Fruit fly (Drosophila melanogaster) whole organism, embryonic: ENCODE measurements around the gene CG7079.

ENCODE experiments used
- Blimp-1 ChIP-seq: fragments of 200-800 bp; sonication (Bioruptor generic); optimal IDR thresholded peaks from 3 replicates; lab custom pipeline; 2018; ENCODE audit warnings: missing biosample characterization, missing genetic modification characterization, mild to moderate bottlenecking, moderate library complexity, missing genetic modification reagents
- CG10267 ChIP-seq: fragments of 200-800 bp; sonication (Bioruptor generic); optimal IDR thresholded peaks from 2 replicates; lab custom pipeline; 2018; ENCODE audit warnings: missing biosample characterization, mild to moderate bottlenecking, missing genetic modification characterization, moderate library complexity
- CG11456 ChIP-seq: fragments of 200-800 bp; sonication (Bioruptor generic); IDR thresholded peaks from 3 replicates; pipeline ENCODE4 v1.3.6; 2022; ENCODE audit warnings: missing biosample characterization, missing genetic modification characterization
- CG12104 ChIP-seq: fragments of 200-800 bp; sonication (Bioruptor generic); optimal IDR thresholded peaks from 3 replicates; lab custom pipeline; 2016; ENCODE audit warnings: missing biosample characterization, missing genetic modification characterization
- CG12155 ChIP-seq: fragments of 200-800 bp; sonication (Bioruptor generic); optimal IDR thresholded peaks from 3 replicates; lab custom pipeline; 2016; ENCODE audit warnings: missing biosample characterization, missing genetic modification characterization
- CG12219 ChIP-seq: fragments of 200-800 bp; sonication (Bioruptor generic); optimal IDR thresholded peaks from 3 replicates; lab custom pipeline; 2018; ENCODE audit warnings: missing biosample characterization, mild to moderate bottlenecking, missing genetic modification characterization
- CG16815 ChIP-seq: fragments of 200-800 bp; sonication (Bioruptor generic); optimal IDR thresholded peaks from 3 replicates; lab custom pipeline; 2017; ENCODE audit warnings: missing biosample characterization, mild to moderate bottlenecking, missing genetic modification characterization
- CG18011 ChIP-seq: fragments of 200-800 bp; sonication (Bioruptor generic); optimal IDR thresholded peaks from 2 replicates; lab custom pipeline; 2017; ENCODE audit warnings: missing biosample characterization, missing genetic modification characterization, mild to moderate bottlenecking, moderate library complexity, missing genotype
- CG2120 ChIP-seq: fragments of 200-800 bp; sonication (Bioruptor generic); optimal IDR thresholded peaks from 3 replicates; lab custom pipeline; 2016; ENCODE audit warnings: missing biosample characterization, missing genetic modification characterization
- CG2202 ChIP-seq: fragments of 200-800 bp; sonication (Bioruptor generic); optimal IDR thresholded peaks from 2 replicates; lab custom pipeline; 2018; ENCODE audit warnings: missing biosample characterization, mild to moderate bottlenecking, missing genetic modification characterization
- CG30403 ChIP-seq: fragments of 200-800 bp; sonication (Bioruptor generic); optimal IDR thresholded peaks from 3 replicates; lab custom pipeline; 2016; ENCODE audit warnings: missing biosample characterization, missing genetic modification characterization
- CG31224 ChIP-seq: fragments of 200-800 bp; sonication (Bioruptor generic); IDR thresholded peaks from 2 replicates; pipeline ENCODE4 v1.3.6; 2022; ENCODE audit warnings: missing biosample characterization, missing genetic modification characterization
- CG33213 ChIP-seq: fragments of 200-800 bp; sonication (Bioruptor generic); optimal IDR thresholded peaks from 3 replicates; lab custom pipeline; 2016; ENCODE audit warnings: missing biosample characterization, missing genetic modification characterization
- CG3726 ChIP-seq: fragments of 200-800 bp; sonication (Bioruptor generic); IDR thresholded peaks from 3 replicates; pipeline ENCODE4, ENCODE4 v1.3.6; 2022; ENCODE audit warnings: missing biosample characterization, missing genetic modification characterization
- CG4707 ChIP-seq: fragments of 200-800 bp; sonication (Bioruptor generic); optimal IDR thresholded peaks from 2 replicates; lab custom pipeline; 2018; ENCODE audit warnings: missing biosample characterization, mild to moderate bottlenecking, missing genetic modification characterization, moderate library complexity
- CG8281 ChIP-seq: fragments of 200-800 bp; sonication (Bioruptor generic); optimal IDR thresholded peaks from 2 replicates; lab custom pipeline; 2018; ENCODE audit warnings: missing biosample characterization, mild to moderate bottlenecking, missing genetic modification characterization, moderate library complexity
- CG9609 ChIP-seq: fragments of 200-800 bp; sonication (Bioruptor generic); optimal IDR thresholded peaks from 3 replicates; lab custom pipeline; 2016; ENCODE audit warnings: missing biosample characterization, missing genetic modification characterization
- D ChIP-seq, 2 experiments: fragments of 200-800 bp in 1 of 2; fragments of >200 bp in 1 of 2; sonication (Bioruptor generic) in 1 of 2; optimal IDR thresholded peaks; 2 replicates in 1 of 2; 3 replicates in 1 of 2; lab custom pipeline; 2017; ENCODE audit warnings: mild to moderate bottlenecking in 1 of 2, missing biosample characterization in 1 of 2, missing genetic modification characterization in 1 of 2, missing genetic modification reagents in 1 of 2
- Dip2 ChIP-seq: fragments of 200-800 bp; sonication (Bioruptor generic); IDR thresholded peaks from 2 replicates; pipeline ENCODE4 v1.3.6; 2022; ENCODE audit warnings: missing biosample characterization, missing genetic modification characterization
- Elba2 ChIP-seq: fragments of 200-800 bp; sonication (Bioruptor generic); optimal IDR thresholded peaks from 3 replicates; lab custom pipeline; 2016; ENCODE audit warnings: missing biosample characterization, missing genetic modification characterization
- GATAe ChIP-seq: fragments of 200-800 bp; sonication (Bioruptor generic); conservative IDR thresholded peaks from 2 replicates; pipeline ENCODE4 v1.3.6; 2022; ENCODE audit warnings: missing biosample characterization, missing genetic modification characterization
- HHEX ChIP-seq: fragments of 200-800 bp; sonication (Bioruptor generic); optimal IDR thresholded peaks from 3 replicates; lab custom pipeline; 2017; ENCODE audit warnings: missing biosample characterization, mild to moderate bottlenecking, missing genetic modification characterization, missing genetic modification reagents
- Hmr ChIP-seq: fragments of 200-800 bp; sonication (Bioruptor generic); optimal IDR thresholded peaks from 3 replicates; lab custom pipeline; 2017; ENCODE audit warnings: mild to moderate bottlenecking, missing biosample characterization, missing genetic modification reagents, missing genetic modification characterization
- Lim3 ChIP-seq: fragments of 200-800 bp; sonication (Bioruptor generic); IDR thresholded peaks from 2 replicates; pipeline ENCODE4 v1.3.6; 2022; ENCODE audit warnings: missing biosample characterization, missing genetic modification characterization
- Nf-YA ChIP-seq: fragments of 200-800 bp; sonication (Bioruptor generic); IDR thresholded peaks from 2 replicates; pipeline ENCODE4 v1.3.6; 2022; ENCODE audit warnings: missing biosample characterization, missing genetic modification characterization
- Optix ChIP-seq: fragments of 200-800 bp; sonication (Bioruptor generic); IDR thresholded peaks from 3 replicates; pipeline ENCODE4 v1.3.6; 2022; ENCODE audit warnings: missing biosample characterization, missing genetic modification characterization
- YL-1 ChIP-seq: fragments of 200-800 bp; sonication (Bioruptor generic); optimal IDR thresholded peaks from 3 replicates; lab custom pipeline; 2017; ENCODE audit warnings: missing biosample characterization, mild to moderate bottlenecking, missing genetic modification characterization
- aop ChIP-seq: fragments of 200-800 bp; sonication (Bioruptor generic); IDR thresholded peaks from 2 replicates; pipeline ENCODE4 v1.3.6; 2022; ENCODE audit warnings: missing biosample characterization, missing genetic modification characterization
- bcd ChIP-seq: fragments of 200-800 bp; sonication (Bioruptor generic); optimal IDR thresholded peaks from 2 replicates; lab custom pipeline; 2017; ENCODE audit warnings: missing biosample characterization, mild to moderate bottlenecking, missing genetic modification characterization
- cas ChIP-seq: fragments of 200-800 bp; sonication (Bioruptor generic); IDR thresholded peaks from 2 replicates; pipeline ENCODE4 v1.3.6; 2022; ENCODE audit warnings: missing biosample characterization, missing genetic modification characterization
- chif ChIP-seq, 2 experiments: fragments of 200-800 bp; sonication (Bioruptor generic); optimal IDR thresholded peaks; 3 replicates each; lab custom pipeline; 2016; ENCODE audit warnings: missing biosample characterization in 2 of 2, missing genetic modification characterization in 2 of 2
- dimm ChIP-seq: fragments of 200-800 bp; sonication (Bioruptor generic); IDR thresholded peaks from 2 replicates; pipeline ENCODE4 v1.3.6; 2022; ENCODE audit warnings: missing biosample characterization, missing genetic modification characterization
- disco-r ChIP-seq: fragments of 200-800 bp; sonication (Bioruptor generic); optimal IDR thresholded peaks from 2 replicates; lab custom pipeline; 2016; ENCODE audit warnings: missing biosample characterization, missing genetic modification characterization
- esg ChIP-seq: fragments of 200-800 bp; sonication (Bioruptor generic); conservative IDR thresholded peaks from 2 replicates; pipeline ENCODE4 v1.3.6; 2022; ENCODE audit warnings: missing biosample characterization, missing genetic modification characterization
- gce ChIP-seq: fragments of 200-800 bp; sonication (Bioruptor generic); IDR thresholded peaks from 3 replicates; pipeline ENCODE4 v1.3.6; 2022; ENCODE audit warnings: missing biosample characterization, missing genetic modification characterization
- gro ChIP-seq: fragments of 200-800 bp; sonication (Bioruptor generic); optimal IDR thresholded peaks from 2 replicates; lab custom pipeline; 2016; ENCODE audit warnings: missing biosample characterization, missing genetic modification characterization
- inv ChIP-seq: fragments of 200-800 bp; sonication (Bioruptor generic); IDR thresholded peaks from 2 replicates; pipeline ENCODE4 v1.3.6; 2022; ENCODE audit warnings: missing biosample characterization, missing genetic modification characterization; ENCODE audit not compliant: partially characterized antibody
- kah ChIP-seq: fragments of 200-800 bp; sonication (Bioruptor generic); optimal IDR thresholded peaks from 2 replicates; lab custom pipeline; 2018; ENCODE audit warnings: missing biosample characterization, mild to moderate bottlenecking, missing genetic modification characterization
- lola ChIP-seq, 3 experiments: fragments of >200 bp in 2 of 3; fragments of 200-800 bp in 1 of 3; sonication (Bioruptor generic) in 1 of 3; optimal IDR thresholded peaks; 2 replicates each; lab custom pipeline; 2017 to 2019; ENCODE audit warnings: missing biosample characterization in 3 of 3, missing genetic modification characterization in 3 of 3, mild to moderate bottlenecking in 1 of 3, moderate library complexity in 1 of 3
- mam ChIP-seq: fragments of 200-800 bp; sonication (Bioruptor generic); optimal IDR thresholded peaks from 3 replicates; lab custom pipeline; 2016; ENCODE audit warnings: missing biosample characterization, missing genetic modification characterization
- nerfin-2 ChIP-seq: fragments of 200-800 bp; sonication (Bioruptor generic); IDR thresholded peaks from 2 replicates; pipeline ENCODE4 v1.3.6; 2022; ENCODE audit warnings: missing biosample characterization, missing genetic modification characterization; ENCODE audit not compliant: partially characterized antibody
- run ChIP-seq: fragments of 200-800 bp; sonication (Bioruptor generic); optimal IDR thresholded peaks from 3 replicates; lab custom pipeline; 2018; ENCODE audit warnings: missing biosample characterization, mild to moderate bottlenecking, missing genetic modification characterization
- sr ChIP-seq: fragments of 200-800 bp; sonication (Bioruptor generic); IDR thresholded peaks from 3 replicates; pipeline ENCODE4 v1.3.6; 2022; ENCODE audit warnings: missing biosample characterization, missing genetic modification characterization
- sug ChIP-seq: fragments of 200-800 bp; optimal IDR thresholded peaks from 2 replicates; lab custom pipeline; 2019; ENCODE audit warnings: missing biosample characterization, mild to moderate bottlenecking, missing genetic modification characterization, moderate library complexity
- tap ChIP-seq: fragments of 200-800 bp; optimal IDR thresholded peaks from 3 replicates; lab custom pipeline; 2019; ENCODE audit warnings: missing biosample characterization, mild to moderate bottlenecking, missing genetic modification characterization, moderate library complexity
- tio ChIP-seq: fragments of 200-800 bp; sonication (Bioruptor generic); optimal IDR thresholded peaks from 2 replicates; lab custom pipeline; 2017; ENCODE audit warnings: missing biosample characterization, missing genetic modification characterization, inconsistent platforms
- tll ChIP-seq, 2 experiments: fragments of 200-800 bp in 1 of 2; fragments of >200 bp in 1 of 2; sonication (Bioruptor generic) in 1 of 2; optimal IDR thresholded peaks; 2 replicates each; lab custom pipeline; 2017 to 2019; ENCODE audit warnings: missing biosample characterization in 2 of 2, missing genetic modification characterization in 2 of 2, mild to moderate bottlenecking in 1 of 2, moderate library complexity in 1 of 2
- yki ChIP-seq: fragments of >200 bp; optimal IDR thresholded peaks from 3 replicates; lab custom pipeline; 2018
- zfh2 ChIP-seq: fragments of 200-800 bp; sonication (Bioruptor generic); optimal IDR thresholded peaks from 2 replicates; lab custom pipeline; 2016; ENCODE audit warnings: missing biosample characterization, missing genetic modification characterization

CG7079 gene

dm6 chr3R:21017464-21018080, 31.1 kb downstream of the CG7079 start, which contains the start of gene Rlip (continued):
- no peak for TF ChIP-seq dimm (GFP tag; lab: Robert Waterston, UW)
- peak; percentile 85 for TF ChIP-seq CG11456 (GFP tag; lab: Robert Waterston, UW)
- TF ChIP-seq gro, result peak; percentile 64
- peak; percentile 38; the same call in 1 of the 3 replicates for TF ChIP-seq sr (GFP tag; lab: Robert Waterston, UW)
- peak; percentile 55 for TF ChIP-seq Hmr
- TF ChIP-seq CG12219 (GFP tag; lab: Kevin White, UChicago), result no peak
- no peak for TF ChIP-seq gce
- peak; percentile 55 for TF ChIP-seq CG9609 (GFP tag; lab: Kevin White, UChicago)
- no peak for TF ChIP-seq CG12104 (GFP tag; lab: Kevin White, UChicago)
- TF ChIP-seq Lim3 (GFP tag; lab: Robert Waterston, UW), result no peak
- TF ChIP-seq tll (GFP tag; optimal IDR thresholded peaks at IDR 0.05; lab: Kevin White, UChicago), result no peak
- no peak for TF ChIP-seq CG16815
- peak; percentile 96 for TF ChIP-seq CG10267 (tag; lab: Kevin White, UChicago)
- no peak for TF ChIP-seq GATAe (GFP tag; lab: Robert Waterston, UW)
- TF ChIP-seq CG2202 (tag; lab: Kevin White, UChicago), result no peak
- no peak for TF ChIP-seq D (optimal IDR thresholded peaks at IDR 0.05; lab: Kevin White, UChicago)
- TF ChIP-seq D (GFP tag; optimal IDR thresholded peaks at IDR 0.05; lab: Kevin White, UChicago), result no peak
- TF ChIP-seq Dip2, result no peak
- TF ChIP-seq kah (GFP tag; lab: Kevin White, UChicago), result no peak
- no peak for TF ChIP-seq CG4707 (GFP tag; lab: Kevin White, UChicago)
- TF ChIP-seq mam (GFP tag; lab: Kevin White, UChicago), result peak; percentile 74
- peak; percentile 37; the same call in 1 of the 2 replicates for TF ChIP-seq nerfin-2 (GFP tag; lab: Robert Waterston, UW)
- TF ChIP-seq YL-1 (GFP tag; lab: Kevin White, UChicago), result peak; percentile 28
- TF ChIP-seq CG30403 (GFP tag; lab: Kevin White, UChicago), result peak; percentile 46
- TF ChIP-seq esg (GFP tag; lab: Robert Waterston, UW), result peak; percentile 41; the same call in 1 of the 2 replicates
- TF ChIP-seq CG33213, result peak; percentile 75
- TF ChIP-seq CG3726 (GFP tag; lab: Robert Waterston, UW), result no peak
- TF ChIP-seq aop (GFP tag; lab: Robert Waterston, UW), result peak; percentile 64; the same call in 1 of the 2 replicates
- no peak for TF ChIP-seq Optix
- no peak for TF ChIP-seq run
- peak; percentile 55 for TF ChIP-seq bcd (GFP tag; lab: Kevin White, UChicago)
- no peak for TF ChIP-seq yki
- TF ChIP-seq disco-r (GFP tag; lab: Kevin White, UChicago), result peak; percentile 1
- TF ChIP-seq CG8281, result no peak
- peak; percentile 38 for TF ChIP-seq HHEX
- peak; percentile 55 for TF ChIP-seq zfh2 (GFP tag; lab: Kevin White, UChicago)
- no peak for TF ChIP-seq Nf-YA (GFP tag; lab: Robert Waterston, UW)
- TF ChIP-seq tio (GFP tag; lab: Kevin White, UChicago), result no peak
- TF ChIP-seq CG2120, result peak; percentile 56
- TF ChIP-seq CG12155 (GFP tag; lab: Kevin White, UChicago), result peak; percentile 25
- no peak for TF ChIP-seq tap (tag; lab: Kevin White, UChicago)
- peak in 1 of 2 experiments; percentile 7 for TF ChIP-seq chif (GFP tag; optimal IDR thresholded peaks at IDR 0.05; lab: Kevin White, UChicago)
- peak; percentile 50 for TF ChIP-seq CG31224 (GFP tag; lab: Robert Waterston, UW)
- TF ChIP-seq CG18011, result no peak
- TF ChIP-seq sug (tag; lab: Kevin White, UChicago), result peak; percentile 56
- no peak for TF ChIP-seq lola (GFP tag; optimal IDR thresholded peaks at IDR 0.05; lab: Kevin White, UChicago)
- TF ChIP-seq cas (GFP tag; lab: Robert Waterston, UW), result no peak
- TF ChIP-seq Blimp-1 (GFP tag; lab: Kevin White, UChicago), result no peak
- TF ChIP-seq inv (GFP tag; lab: Robert Waterston, UW), result peak; percentile 53
- TF ChIP-seq Elba2, result no peak
